Fruit fly (Drosophila melanogaster) whole organism, embryonic: ENCODE data around the gene CG2124.

Experiments
- Awh ChIP-seq: fragments of 200-800 bp; sonication (Bioruptor generic); IDR thresholded peaks from 2 replicates; pipeline ENCODE4, ENCODE4 v1.3.6; 2022; ENCODE audit warnings: missing biosample characterization, missing genetic modification characterization
- B-H2 ChIP-seq: fragments of 200-800 bp; sonication (Bioruptor generic); optimal IDR thresholded peaks from 2 replicates; lab custom pipeline; 2018; ENCODE audit warnings: missing biosample characterization, mild to moderate bottlenecking, missing genetic modification characterization
- CG10431 ChIP-seq: fragments of 200-800 bp; sonication (Bioruptor generic); optimal IDR thresholded peaks from 3 replicates; lab custom pipeline; 2018; ENCODE audit warnings: missing biosample characterization, mild to moderate bottlenecking, missing genetic modification characterization
- CG10654 ChIP-seq: fragments of 200-800 bp; sonication (Bioruptor generic); optimal IDR thresholded peaks from 2 replicates; lab custom pipeline; 2016; ENCODE audit warnings: missing biosample characterization, missing genetic modification characterization
- CG11398 ChIP-seq: fragments of 200-800 bp; sonication (Bioruptor generic); optimal IDR thresholded peaks from 2 replicates; lab custom pipeline; 2016; ENCODE audit warnings: missing biosample characterization, missing genetic modification characterization
- CG12391 ChIP-seq: fragments of 200-800 bp; sonication (Bioruptor generic); optimal IDR thresholded peaks from 3 replicates; lab custom pipeline; 2018; ENCODE audit warnings: missing biosample characterization, mild to moderate bottlenecking, missing genetic modification characterization, moderate library complexity
- CG1529 ChIP-seq: fragments of 200-800 bp; sonication (Bioruptor generic); optimal IDR thresholded peaks from 3 replicates; lab custom pipeline; 2018; ENCODE audit warnings: missing biosample characterization, missing genetic modification characterization
- CG1602 ChIP-seq: fragments of 200-800 bp; sonication (Bioruptor generic); optimal IDR thresholded peaks from 3 replicates; lab custom pipeline; 2016; ENCODE audit warnings: missing biosample characterization, missing genetic modification characterization
- CG17568 ChIP-seq: fragments of 200-800 bp; sonication (Bioruptor generic); optimal IDR thresholded peaks from 2 replicates; lab custom pipeline; 2018; ENCODE audit warnings: missing biosample characterization, mild to moderate bottlenecking, missing genetic modification characterization, moderate library complexity
- CG18599 ChIP-seq: fragments of 200-800 bp; sonication (Bioruptor generic); optimal IDR thresholded peaks from 3 replicates; lab custom pipeline; 2017; ENCODE audit warnings: missing biosample characterization, missing genetic modification characterization, mild to moderate bottlenecking, moderate library complexity, missing genetic modification reagents
- CG3838 ChIP-seq: fragments of 200-800 bp; sonication (Bioruptor generic); optimal IDR thresholded peaks from 3 replicates; lab custom pipeline; 2016; ENCODE audit warnings: missing biosample characterization, missing genetic modification characterization
- CG4404 ChIP-seq: fragments of 200-800 bp; sonication (Bioruptor generic); IDR thresholded peaks from 2 replicates; pipeline ENCODE4 v1.3.6; 2022; ENCODE audit warnings: missing biosample characterization, missing genetic modification characterization
- CG4424 ChIP-seq: fragments of 200-800 bp; sonication (Bioruptor generic); optimal IDR thresholded peaks from 3 replicates; lab custom pipeline; 2016; ENCODE audit warnings: missing biosample characterization, missing genetic modification characterization
- CG7271 ChIP-seq: fragments of 200-800 bp; sonication (Bioruptor generic); optimal IDR thresholded peaks from 2 replicates; lab custom pipeline; 2018; ENCODE audit warnings: missing biosample characterization, mild to moderate bottlenecking, missing genetic modification characterization, moderate library complexity
- CG8290 ChIP-seq, 3 experiments: fragments of 200-800 bp; sonication (Bioruptor generic); optimal IDR thresholded peaks; 2 replicates each; lab custom pipeline; 2016 to 2019; ENCODE audit warnings: missing biosample characterization in 3 of 3, missing genetic modification characterization in 3 of 3, mild to moderate bottlenecking in 2 of 3, moderate library complexity in 1 of 3
- CG9932 ChIP-seq: fragments of 200-800 bp; sonication (Bioruptor generic); IDR thresholded peaks from 2 replicates; pipeline ENCODE4 v1.3.6; 2022; ENCODE audit warnings: missing biosample characterization, missing genetic modification characterization
- CTCF ChIP-seq: fragments of 200-800 bp; sonication (Bioruptor generic); optimal IDR thresholded peaks from 2 replicates; lab custom pipeline; 2017; ENCODE audit warnings: missing biosample characterization, mild to moderate bottlenecking, missing genetic modification characterization, moderate library complexity
- Dek ChIP-seq: fragments of 200-800 bp; sonication (Bioruptor generic); optimal IDR thresholded peaks from 3 replicates; lab custom pipeline; 2019; ENCODE audit warnings: missing biosample characterization, mild to moderate bottlenecking, missing genetic modification characterization, moderate library complexity
- Dfd ChIP-seq, 2 experiments: fragments of >200 bp; optimal IDR thresholded peaks; 2 replicates each; lab custom pipeline; 2017; ENCODE audit warnings: missing biosample characterization in 2 of 2, missing genetic modification characterization in 2 of 2
- Dip3 ChIP-seq: fragments of 200-800 bp; sonication (Bioruptor generic); optimal IDR thresholded peaks from 3 replicates; lab custom pipeline; 2016; ENCODE audit warnings: missing biosample characterization, missing genetic modification characterization
- Ets97D ChIP-seq: fragments of 200-800 bp; sonication (Bioruptor generic); optimal IDR thresholded peaks from 3 replicates; lab custom pipeline; 2016; ENCODE audit warnings: missing biosample characterization, missing genetic modification characterization
- Fer2 ChIP-seq: fragments of 200-800 bp; sonication (Bioruptor generic); optimal IDR thresholded peaks from 2 replicates; lab custom pipeline; 2018; ENCODE audit warnings: missing biosample characterization, mild to moderate bottlenecking, missing genetic modification characterization, moderate library complexity
- H15 ChIP-seq: fragments of 200-800 bp; sonication (Bioruptor generic); IDR thresholded peaks from 3 replicates; pipeline ENCODE4 v1.3.6; 2022; ENCODE audit warnings: missing biosample characterization, missing genetic modification characterization
- Hmr ChIP-seq: fragments of 200-800 bp; sonication (Bioruptor generic); optimal IDR thresholded peaks from 3 replicates; lab custom pipeline; 2017; ENCODE audit warnings: mild to moderate bottlenecking, missing biosample characterization, missing genetic modification reagents, missing genetic modification characterization
- Jarid2 ChIP-seq: fragments of 200-800 bp; sonication (Bioruptor generic); optimal IDR thresholded peaks from 3 replicates; lab custom pipeline; 2017; ENCODE audit warnings: mild to moderate bottlenecking, missing biosample characterization, missing genetic modification reagents, missing genetic modification characterization
- Max ChIP-seq: fragments of 200-800 bp; sonication (Bioruptor generic); optimal IDR thresholded peaks from 2 replicates; lab custom pipeline; 2016; ENCODE audit warnings: missing biosample characterization, mild to moderate bottlenecking, missing genetic modification characterization
- Oli ChIP-seq: fragments of 200-800 bp; sonication (Bioruptor generic); optimal IDR thresholded peaks from 2 replicates; lab custom pipeline; 2018; ENCODE audit warnings: missing biosample characterization, mild to moderate bottlenecking, missing genetic modification characterization, moderate library complexity
- PHDP ChIP-seq: fragments of 200-800 bp; sonication (Bioruptor generic); optimal IDR thresholded peaks from 3 replicates; lab custom pipeline; 2018; ENCODE audit warnings: missing biosample characterization, mild to moderate bottlenecking, missing genetic modification characterization, moderate library complexity
- Poxn ChIP-seq: fragments of 200-800 bp; sonication (Bioruptor generic); IDR thresholded peaks from 2 replicates; pipeline ENCODE4 v1.3.6; 2022; ENCODE audit warnings: missing biosample characterization, missing genetic modification characterization
- ato ChIP-seq: fragments of 200-800 bp; sonication (Bioruptor generic); IDR thresholded peaks from 2 replicates; pipeline ENCODE4 v1.3.6; 2022; ENCODE audit warnings: missing biosample characterization, missing genetic modification characterization; ENCODE audit not compliant: partially characterized antibody
- az2 ChIP-seq: fragments of 200-800 bp; sonication (Bioruptor generic); optimal IDR thresholded peaks from 3 replicates; lab custom pipeline; 2016; ENCODE audit warnings: missing biosample characterization, missing genetic modification characterization
- chinmo ChIP-seq: fragments of 200-800 bp; sonication (Bioruptor generic); IDR thresholded peaks from 4 replicates; pipeline ENCODE4 v1.3.6; 2022; ENCODE audit warnings: missing biosample characterization, missing genetic modification characterization; ENCODE audit not compliant: partially characterized antibody
- chn ChIP-seq: fragments of 200-800 bp; sonication (Bioruptor generic); optimal IDR thresholded peaks from 2 replicates; lab custom pipeline; 2016; ENCODE audit warnings: missing biosample characterization, missing genetic modification characterization
- crol ChIP-seq: fragments of 200-800 bp; sonication (Bioruptor generic); IDR thresholded peaks from 2 replicates; pipeline ENCODE4 v1.3.6; 2022; ENCODE audit warnings: missing biosample characterization, missing genetic modification characterization
- crp ChIP-seq, 2 experiments: fragments of 200-800 bp; sonication (Bioruptor generic); optimal IDR thresholded peaks; 2 replicates in 1 of 2; 3 replicates in 1 of 2; lab custom pipeline; 2017; ENCODE audit warnings: missing biosample characterization in 2 of 2, missing genetic modification characterization in 2 of 2, mild to moderate bottlenecking in 1 of 2, moderate library complexity in 1 of 2
- dmrt11E ChIP-seq: fragments of 200-800 bp; sonication (Bioruptor generic); optimal IDR thresholded peaks from 3 replicates; lab custom pipeline; 2018; ENCODE audit warnings: missing biosample characterization, mild to moderate bottlenecking, missing genetic modification characterization, moderate library complexity
- fu2 ChIP-seq: fragments of 200-800 bp; sonication (Bioruptor generic); optimal IDR thresholded peaks from 2 replicates; lab custom pipeline; 2016; ENCODE audit warnings: missing biosample characterization, missing genetic modification characterization
- psq ChIP-seq: fragments of 200-800 bp; sonication (Bioruptor generic); optimal IDR thresholded peaks from 2 replicates; lab custom pipeline; 2017; ENCODE audit warnings: missing biosample characterization, missing genetic modification characterization
- rib ChIP-seq: fragments of 200-800 bp; sonication (Bioruptor generic); IDR thresholded peaks from 2 replicates; pipeline ENCODE4 v1.3.6; 2022; ENCODE audit warnings: missing biosample characterization, missing genetic modification characterization
- row ChIP-seq: fragments of 200-800 bp; sonication (Bioruptor generic); IDR thresholded peaks from 3 replicates; pipeline ENCODE4 v1.3.6; 2022; ENCODE audit warnings: missing biosample characterization, missing genetic modification characterization
- run ChIP-seq: fragments of 200-800 bp; sonication (Bioruptor generic); optimal IDR thresholded peaks from 3 replicates; lab custom pipeline; 2018; ENCODE audit warnings: missing biosample characterization, mild to moderate bottlenecking, missing genetic modification characterization
- sim ChIP-seq: fragments of 200-800 bp; sonication (Bioruptor generic); IDR thresholded peaks from 2 replicates; pipeline ENCODE4 v1.3.6; 2022; ENCODE audit warnings: missing biosample characterization, missing genetic modification characterization
- slou ChIP-seq: fragments of 200-800 bp; sonication (Bioruptor generic); optimal IDR thresholded peaks from 3 replicates; lab custom pipeline; 2016; ENCODE audit warnings: missing biosample characterization, missing genetic modification characterization
- so ChIP-seq: fragments of 200-800 bp; sonication (Bioruptor generic); IDR thresholded peaks from 3 replicates; pipeline ENCODE4 v1.3.6; 2022; ENCODE audit warnings: missing biosample characterization, missing genetic modification characterization
- tap ChIP-seq: fragments of 200-800 bp; optimal IDR thresholded peaks from 3 replicates; lab custom pipeline; 2019; ENCODE audit warnings: missing biosample characterization, mild to moderate bottlenecking, missing genetic modification characterization, moderate library complexity
- trem ChIP-seq: fragments of 200-800 bp; optimal IDR thresholded peaks from 3 replicates; lab custom pipeline; 2019; ENCODE audit warnings: missing biosample characterization, mild to moderate bottlenecking, missing genetic modification characterization, moderate library complexity
- tup ChIP-seq: fragments of 200-800 bp; sonication (Bioruptor generic); optimal IDR thresholded peaks from 2 replicates; lab custom pipeline; 2016; ENCODE audit warnings: missing biosample characterization, mild to moderate bottlenecking, missing genetic modification characterization, moderate library complexity

The CG2124 gene

dm6 chrX:10620144-10621005 is 24.5 kb downstream of the CG2124 start, which contains the start of gene CG43347 (continued):
- no peak for TF ChIP-seq sim
- peak; percentile 58 for TF ChIP-seq CG9932
- no peak for TF ChIP-seq CG11398 (GFP tag; lab: Kevin White, UChicago)
- peak; percentile 75 for TF ChIP-seq Oli (tag; lab: Kevin White, UChicago)
- TF ChIP-seq CG7271 (tag; lab: Kevin White, UChicago), result no peak
- no peak for TF ChIP-seq ato (GFP tag; lab: Robert Waterston, UW)
- TF ChIP-seq Max (GFP tag; lab: Kevin White, UChicago), result peak; percentile 36
- peak; percentile 73 for TF ChIP-seq CG12391
- TF ChIP-seq CG1529, result peak; percentile 54
- peak; percentile 28 for TF ChIP-seq Fer2 (tag; lab: Kevin White, UChicago)
- no peak for TF ChIP-seq Dip3
- 0 out of 3 replicates have a peak, but pooled peaks have one; percentile 43 for TF ChIP-seq H15
- peak; percentile 86 for TF ChIP-seq Hmr (GFP tag; lab: Kevin White, UChicago)
- no peak for TF ChIP-seq fu2 (GFP tag; lab: Kevin White, UChicago)
- TF ChIP-seq psq, result no peak
- peak; percentile 39; the same call in 1 of the 2 replicates for TF ChIP-seq CG4404 (GFP tag; lab: Robert Waterston, UW)
- peak; percentile 47 for TF ChIP-seq slou (GFP tag; lab: Kevin White, UChicago)
- TF ChIP-seq tap (tag; lab: Kevin White, UChicago), result peak; percentile 46
- TF ChIP-seq PHDP (tag; lab: Kevin White, UChicago), result peak; percentile 75
- peak; percentile 16 for TF ChIP-seq Jarid2 (GFP tag; lab: Kevin White, UChicago)
- peak; percentile 24; the same call in 1 of the 2 replicates for TF ChIP-seq Awh (GFP tag; lab: Robert Waterston, UW)
- no peak for TF ChIP-seq crp (GFP tag; optimal IDR thresholded peaks at IDR 0.05; lab: Kevin White, UChicago)
- TF ChIP-seq tup, result no peak
- TF ChIP-seq Ets97D (GFP tag; lab: Kevin White, UChicago), result no peak

- TF ChIP-seq CG17568 (GFP tag; lab: Kevin White, UChicago) (no peak), Dfd (GFP tag; optimal IDR thresholded peaks at IDR 0.05; lab: Kevin White, UChicago) (no peak), chinmo (GFP tag; lab: Robert Waterston, UW) (0 out of 4 replicates have a peak, but pooled peaks have one; percentile 48), rib (no peak), CG10431 (GFP tag; lab: Kevin White, UChicago) (no peak), CTCF (no peak), crol (GFP tag; lab: Robert Waterston, UW) (peak; percentile 88), chn (GFP tag; lab: Kevin White, UChicago) (no peak), CG8290 (GFP tag; optimal IDR thresholded peaks at IDR 0.05; lab: Kevin White, UChicago) (no peak), CG8290 (tag; optimal IDR thresholded peaks at IDR 0.05; lab: Kevin White, UChicago) (peak in 1 of 2 experiments; percentile 53), dmrt11E (tag; lab: Kevin White, UChicago) (no peak), ato (GFP tag; lab: Robert Waterston, UW) (no peak), B-H2 (peak; percentile 31), CG3838 (GFP tag; lab: Kevin White, UChicago) (peak; percentile 94), CG4424 (GFP tag; lab: Kevin White, UChicago) (no peak), trem (tag; lab: Kevin White, UChicago) (no peak), Dek (tag; lab: Kevin White, UChicago) (no peak), Poxn (GFP tag; lab: Robert Waterston, UW) (no peak), so (no peak), CG10654 (no peak), CG18599 (GFP tag; lab: Kevin White, UChicago) (no peak), row (GFP tag; lab: Robert Waterston, UW) (peak; percentile 39; the same call in 1 of the 3 replicates), run (no peak), CG1602 (GFP tag; lab: Kevin White, UChicago) (no peak), az2 (GFP tag; lab: Kevin White, UChicago) (no peak)
Measured at dm6 chrX:10621202-10621990, 25.5 kb downstream of the CG2124 start.
